Worm (Caenorhabditis elegans) whole organism, L4 larva: ENCODE measurements around the gene Y113G7B.12.

ENCODE experiments used
- F10B5.3 ChIP-seq: sonication (generic microtip); optimal IDR thresholded peaks from 2 replicates; lab custom pipeline; 2016; ENCODE audit warnings: mild to moderate bottlenecking, missing genetic modification characterization, missing compliant biosample characterization
- aly-2 ChIP-seq: sonication (generic microtip); optimal IDR thresholded peaks from 2 replicates; lab custom pipeline; 2018; ENCODE audit warnings: missing biosample characterization, missing genetic modification characterization
- fos-1 ChIP-seq: fragments of 150-350 bp; optimal IDR thresholded peaks from 2 replicates; lab custom pipeline; 2014; ENCODE audit warnings: missing biosample characterization, missing genetic modification characterization
- lin-13 ChIP-seq: fragments of 150-350 bp; optimal IDR thresholded peaks from 2 replicates; lab custom pipeline; 2014; ENCODE audit warnings: missing biosample characterization, missing genetic modification reagents, missing genetic modification characterization
- mdl-1 ChIP-seq, 2 experiments: fragments of 150-350 bp in 1 of 2; sonication (generic microtip) in 1 of 2; optimal IDR thresholded peaks; 2 replicates each; lab custom pipeline; 2014 to 2017; ENCODE audit warnings: missing biosample characterization in 2 of 2, missing genetic modification characterization in 2 of 2
- php-3 ChIP-seq: fragments of 200-800 bp; sonication (Bioruptor generic); IDR thresholded peaks from 2 replicates; pipeline ENCODE4 v1.3.6; 2022; ENCODE audit warnings: missing genetic modification reagents, missing genetic modification characterization, missing compliant biosample characterization
- snpc-1.2 ChIP-seq: fragments of 200-800 bp; sonication (Bioruptor generic); IDR thresholded peaks from 2 replicates; pipeline ENCODE4 v1.3.6; 2022; ENCODE audit warnings: missing genetic modification reagents, missing genetic modification characterization, missing compliant biosample characterization
- snpc-4 ChIP-seq: fragments of 150-350 bp; optimal IDR thresholded peaks from 2 replicates; lab custom pipeline; 2014; ENCODE audit warnings: missing biosample characterization, missing genetic modification characterization
- zag-1 ChIP-seq: fragments of 150-350 bp; optimal IDR thresholded peaks from 2 replicates; lab custom pipeline; 2014; ENCODE audit warnings: missing biosample characterization, missing genetic modification characterization

DNA sequence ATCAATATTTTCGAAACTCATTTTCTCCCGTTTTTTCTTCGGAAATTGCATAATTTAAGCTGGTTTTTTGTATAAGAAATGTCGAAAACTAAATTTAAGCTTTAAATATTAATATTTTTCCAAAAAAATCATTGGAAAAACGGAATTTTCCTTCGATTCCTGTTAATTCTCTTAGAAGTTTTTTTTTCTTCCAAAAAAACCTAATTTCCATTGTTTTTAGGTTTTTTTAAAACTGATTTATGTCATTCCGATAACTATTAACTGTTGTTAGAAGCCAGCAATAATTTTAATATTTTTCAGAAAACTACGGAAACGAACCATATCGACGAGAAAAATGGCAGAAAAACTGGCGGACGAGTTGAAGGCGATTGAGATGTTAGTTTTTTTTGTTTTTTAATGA, 11.2 kb downstream of the Y113G7B.12 start, which contains the start of gene fbxa-114:
- TF ChIP-seq aly-2, result no peak
- no peak for TF ChIP-seq mdl-1 (tag; optimal IDR thresholded peaks at IDR 0.05; lab: Kevin White, UChicago)
- TF ChIP-seq zag-1, result no peak
- TF ChIP-seq F10B5.3, result no peak
- TF ChIP-seq snpc-1.2, result no peak
- no peak for TF ChIP-seq snpc-4 (tag; lab: Kevin White, UChicago)
- TF ChIP-seq lin-13 (GFP tag; lab: Kevin White, UChicago), result no peak
- no peak for TF ChIP-seq php-3 (GFP tag; lab: Robert Waterston, UW)
- TF ChIP-seq fos-1, result no peak
